Worm (Caenorhabditis elegans): ENCODE results near the gene sto-1.

- TF ChIP-seq flt-1 (GFP tag; IDR thresholded peaks at IDR 0.05) (no peak), T22C8.4 (GFP tag; IDR thresholded peaks at IDR 0.05) (no peak), ztf-29 (GFP tag; IDR thresholded peaks at IDR 0.05) (no peak), ref-1 (GFP tag; conservative IDR thresholded peaks at IDR 0.05) (no peak), tab-1 (GFP tag; IDR thresholded peaks at IDR 0.05) (no peak)
Measured at ce11 chrX:7578308-7578707, 15.7 kb downstream of the sto-1 start.

Measured in whole organism, midembryonic.